Worm (Caenorhabditis elegans): ENCODE measurements around the gene F53E4.1.

ce11 chrV:15605045-15605444, 63.1 kb downstream of the F53E4.1 start, which contains the start of gene fbxa-154:
- TF ChIP-seq crh-2 (tag; optimal IDR thresholded peaks at IDR 0.05), result no peak
- TF ChIP-seq ZK546.5 (tag; optimal IDR thresholded peaks at IDR 0.05), result no peak
- TF ChIP-seq skn-1 (tag; optimal IDR thresholded peaks at IDR 0.05), result no peak
- TF ChIP-seq elt-3 (tag; optimal IDR thresholded peaks at IDR 0.05), result no peak
- TF ChIP-seq dmd-4 (tag; optimal IDR thresholded peaks at IDR 0.05), result no peak
- TF ChIP-seq unc-39 (tag; optimal IDR thresholded peaks at IDR 0.05), result no peak
